Fruit fly (Drosophila melanogaster): ENCODE results near the gene CG9981.
A peak's percentile ranks its signal among the peaks of the same experiment; 100 is the strongest.

dm6 chrX:16391397-16391796, 13.5 kb downstream of the CG9981 start, which contains the start of the genes TH1 and mei-41:
- TF ChIP-seq br (GFP tag; optimal IDR thresholded peaks at IDR 0.05) (no peak), OdsH (GFP tag; optimal IDR thresholded peaks at IDR 0.05) (peak; percentile 44), CG32264 (GFP tag; optimal IDR thresholded peaks at IDR 0.05) (no peak)
